Fruit fly (Drosophila melanogaster) whole organism, embryonic: ENCODE data around the gene CG33654.
A peak's percentile ranks its signal among the peaks of the same experiment; 100 is the strongest.

Experiments
- Asciz ChIP-seq: fragments of 200-800 bp; sonication (Bioruptor generic); optimal IDR thresholded peaks from 2 replicates; lab custom pipeline; 2017; ENCODE audit warnings: missing biosample characterization, mild to moderate bottlenecking, missing genetic modification characterization, missing genetic modification reagents
- Atf6 ChIP-seq: fragments of 200-800 bp; sonication (Bioruptor generic); IDR thresholded peaks from 2 replicates; pipeline ENCODE4 v1.3.6; 2022; ENCODE audit warnings: missing biosample characterization, missing genetic modification characterization
- CG10462 ChIP-seq: fragments of 200-800 bp; sonication (Bioruptor generic); optimal IDR thresholded peaks from 2 replicates; lab custom pipeline; 2016; ENCODE audit warnings: missing biosample characterization, missing genetic modification characterization
- CG10959 ChIP-seq: fragments of 200-800 bp; sonication (Bioruptor generic); IDR thresholded peaks from 2 replicates; pipeline ENCODE4 v1.3.6; 2022; ENCODE audit warnings: missing biosample characterization, missing genetic modification characterization
- CG11695 ChIP-seq: fragments of 200-800 bp; sonication (Bioruptor generic); IDR thresholded peaks from 3 replicates; pipeline ENCODE4 v1.3.6; 2022; ENCODE audit warnings: missing biosample characterization, missing genetic modification characterization
- CG11696 ChIP-seq: fragments of 200-800 bp; sonication (Bioruptor generic); IDR thresholded peaks from 2 replicates; pipeline ENCODE4 v1.3.6; 2022; ENCODE audit warnings: missing biosample characterization, missing genetic modification characterization
- CG12659 ChIP-seq: fragments of 200-800 bp; sonication (Bioruptor generic); optimal IDR thresholded peaks from 3 replicates; lab custom pipeline; 2017; ENCODE audit warnings: mild to moderate bottlenecking, missing biosample characterization, missing genetic modification reagents, missing genetic modification characterization
- CG17359 ChIP-seq: fragments of 200-800 bp; sonication (Bioruptor generic); optimal IDR thresholded peaks from 3 replicates; lab custom pipeline; 2018; ENCODE audit warnings: missing biosample characterization, mild to moderate bottlenecking, missing genetic modification characterization, moderate library complexity
- CG30020 ChIP-seq: fragments of 200-800 bp; optimal IDR thresholded peaks from 2 replicates; lab custom pipeline; 2019; ENCODE audit warnings: missing biosample characterization, mild to moderate bottlenecking, missing genetic modification characterization, moderate library complexity
- CG31388 ChIP-seq: fragments of 200-800 bp; sonication (Bioruptor generic); optimal IDR thresholded peaks from 2 replicates; lab custom pipeline; 2016; ENCODE audit warnings: missing biosample characterization, missing genetic modification characterization
- CG3995 ChIP-seq: fragments of 200-800 bp; sonication (Bioruptor generic); optimal IDR thresholded peaks from 3 replicates; lab custom pipeline; 2016; ENCODE audit warnings: missing biosample characterization, missing genetic modification characterization
- CG4424 ChIP-seq: fragments of 200-800 bp; sonication (Bioruptor generic); optimal IDR thresholded peaks from 3 replicates; lab custom pipeline; 2016; ENCODE audit warnings: missing biosample characterization, missing genetic modification characterization
- CG7271 ChIP-seq: fragments of 200-800 bp; sonication (Bioruptor generic); optimal IDR thresholded peaks from 2 replicates; lab custom pipeline; 2018; ENCODE audit warnings: missing biosample characterization, mild to moderate bottlenecking, missing genetic modification characterization, moderate library complexity
- D ChIP-seq, 2 experiments: fragments of 200-800 bp in 1 of 2; fragments of >200 bp in 1 of 2; sonication (Bioruptor generic) in 1 of 2; optimal IDR thresholded peaks; 2 replicates in 1 of 2; 3 replicates in 1 of 2; lab custom pipeline; 2017; ENCODE audit warnings: mild to moderate bottlenecking in 1 of 2, missing biosample characterization in 1 of 2, missing genetic modification characterization in 1 of 2, missing genetic modification reagents in 1 of 2
- D19B ChIP-seq: fragments of 200-800 bp; sonication (Bioruptor generic); optimal IDR thresholded peaks from 2 replicates; lab custom pipeline; 2017; ENCODE audit warnings: missing biosample characterization, mild to moderate bottlenecking, missing genetic modification characterization
- Dll ChIP-seq: fragments of 200-800 bp; sonication (Bioruptor generic); IDR thresholded peaks from 4 replicates; pipeline ENCODE4 v1.3.6; 2022; ENCODE audit warnings: missing biosample characterization, missing genetic modification characterization; ENCODE audit not compliant: partially characterized antibody
- Hey ChIP-seq: fragments of 200-800 bp; sonication (Bioruptor generic); optimal IDR thresholded peaks from 3 replicates; lab custom pipeline; 2018; ENCODE audit warnings: missing biosample characterization, mild to moderate bottlenecking, missing genetic modification characterization
- HmgZ ChIP-seq: fragments of 200-800 bp; sonication (Bioruptor generic); optimal IDR thresholded peaks from 2 replicates; lab custom pipeline; 2018; ENCODE audit warnings: missing biosample characterization, mild to moderate bottlenecking, missing genetic modification characterization
- MBD-R2 ChIP-seq: fragments of 200-800 bp; sonication (Bioruptor generic); IDR thresholded peaks from 2 replicates; pipeline ENCODE4 v1.3.6; 2022; ENCODE audit warnings: missing biosample characterization, missing genetic modification characterization
- Mes4 ChIP-seq: fragments of 200-800 bp; sonication (Bioruptor generic); optimal IDR thresholded peaks from 2 replicates; lab custom pipeline; 2016; ENCODE audit warnings: missing biosample characterization, missing genetic modification characterization
- Neu2 ChIP-seq: fragments of 200-800 bp; sonication (Bioruptor generic); optimal IDR thresholded peaks from 3 replicates; lab custom pipeline; 2016; ENCODE audit warnings: missing biosample characterization, missing genetic modification characterization, borderline replicate concordance
- Nf-YA ChIP-seq: fragments of 200-800 bp; sonication (Bioruptor generic); IDR thresholded peaks from 2 replicates; pipeline ENCODE4 v1.3.6; 2022; ENCODE audit warnings: missing biosample characterization, missing genetic modification characterization
- Spps ChIP-seq: fragments of 200-800 bp; sonication (Bioruptor generic); optimal IDR thresholded peaks from 2 replicates; lab custom pipeline; 2018; ENCODE audit warnings: missing biosample characterization, mild to moderate bottlenecking, missing genetic modification characterization
- Sry-β ChIP-seq: fragments of 200-800 bp; sonication (Bioruptor generic); optimal IDR thresholded peaks from 2 replicates; lab custom pipeline; 2018; ENCODE audit warnings: missing biosample characterization, mild to moderate bottlenecking, missing genetic modification characterization, moderate library complexity
- Ssrp ChIP-seq: fragments of 200-800 bp; sonication (Bioruptor generic); optimal IDR thresholded peaks from 2 replicates; lab custom pipeline; 2018; ENCODE audit warnings: missing biosample characterization, mild to moderate bottlenecking, missing genetic modification characterization, moderate library complexity
- Vsx1 ChIP-seq: fragments of 200-800 bp; sonication (Bioruptor generic); optimal IDR thresholded peaks from 2 replicates; lab custom pipeline; 2017; ENCODE audit warnings: missing biosample characterization, mild to moderate bottlenecking, missing genetic modification characterization, missing genetic modification reagents
- aop ChIP-seq: fragments of 200-800 bp; sonication (Bioruptor generic); IDR thresholded peaks from 2 replicates; pipeline ENCODE4 v1.3.6; 2022; ENCODE audit warnings: missing biosample characterization, missing genetic modification characterization
- cg ChIP-seq: fragments of 200-800 bp; sonication (Bioruptor generic); optimal IDR thresholded peaks from 3 replicates; lab custom pipeline; 2019; ENCODE audit warnings: missing biosample characterization, mild to moderate bottlenecking, missing genetic modification characterization, moderate library complexity
- chn ChIP-seq: fragments of 200-800 bp; sonication (Bioruptor generic); optimal IDR thresholded peaks from 2 replicates; lab custom pipeline; 2016; ENCODE audit warnings: missing biosample characterization, missing genetic modification characterization
- ci ChIP-seq: fragments of 200-800 bp; sonication (Bioruptor generic); IDR thresholded peaks from 3 replicates; pipeline ENCODE4 v1.3.6; 2022; ENCODE audit warnings: missing biosample characterization, missing genetic modification characterization
- cwo ChIP-seq: fragments of 200-800 bp; sonication (Bioruptor generic); optimal IDR thresholded peaks from 3 replicates; lab custom pipeline; 2017; ENCODE audit warnings: missing biosample characterization, missing genetic modification characterization, mild to moderate bottlenecking, moderate library complexity, missing genetic modification reagents
- da ChIP-seq: fragments of 200-800 bp; sonication (Bioruptor generic); optimal IDR thresholded peaks from 2 replicates; lab custom pipeline; 2016; ENCODE audit warnings: missing biosample characterization, missing genetic modification characterization
- danr ChIP-seq: fragments of 200-800 bp; sonication (Bioruptor generic); IDR thresholded peaks from 2 replicates; pipeline ENCODE4 v1.3.6; 2022; ENCODE audit warnings: missing biosample characterization, missing genetic modification characterization
- dpn ChIP-seq, 2 experiments: fragments of 200-800 bp; sonication (Bioruptor generic); optimal IDR thresholded peaks; 3 replicates each; lab custom pipeline; 2016; ENCODE audit warnings: missing biosample characterization in 2 of 2, missing genetic modification characterization in 2 of 2
- emc ChIP-seq: fragments of 200-800 bp; sonication (Bioruptor generic); optimal IDR thresholded peaks from 2 replicates; lab custom pipeline; 2016; ENCODE audit warnings: missing biosample characterization, missing genetic modification characterization
- fd102C ChIP-seq: fragments of 200-800 bp; sonication (Bioruptor generic); optimal IDR thresholded peaks from 2 replicates; lab custom pipeline; 2018; ENCODE audit warnings: missing biosample characterization, mild to moderate bottlenecking, missing genetic modification characterization, moderate library complexity
- fd3F ChIP-seq: fragments of 200-800 bp; sonication (Bioruptor generic); optimal IDR thresholded peaks from 2 replicates; lab custom pipeline; 2018; ENCODE audit warnings: missing biosample characterization, mild to moderate bottlenecking, missing genetic modification characterization, moderate library complexity
- fru ChIP-seq: fragments of >200 bp; optimal IDR thresholded peaks from 2 replicates; lab custom pipeline; 2017
- h ChIP-seq: fragments of >200 bp; optimal IDR thresholded peaks from 2 replicates; lab custom pipeline; 2017
- hb ChIP-seq: fragments of 200-800 bp; sonication (Bioruptor generic); IDR thresholded peaks from 3 replicates; pipeline ENCODE4 v1.3.6; 2022; ENCODE audit warnings: missing biosample characterization, missing genetic modification characterization; ENCODE audit not compliant: partially characterized antibody
- hbn ChIP-seq: fragments of 200-800 bp; sonication (Bioruptor generic); IDR thresholded peaks from 2 replicates; pipeline ENCODE4 v1.3.6; 2022; ENCODE audit warnings: missing biosample characterization, missing genetic modification characterization; ENCODE audit not compliant: partially characterized antibody
- insv ChIP-seq, 2 experiments: fragments of 200-800 bp; sonication (Bioruptor generic); optimal IDR thresholded peaks; 3 replicates each; lab custom pipeline; 2016 to 2018; ENCODE audit warnings: missing biosample characterization in 2 of 2, missing genetic modification characterization in 2 of 2
- knrl ChIP-seq: fragments of 200-800 bp; sonication (Bioruptor generic); IDR thresholded peaks from 3 replicates; pipeline ENCODE4 v1.3.6; 2022; ENCODE audit warnings: missing biosample characterization, missing genetic modification characterization; ENCODE audit not compliant: partially characterized antibody
- lov ChIP-seq, 2 experiments: fragments of 200-800 bp in 1 of 2; fragments of >200 bp in 1 of 2; sonication (Bioruptor generic) in 1 of 2; IDR thresholded peaks in 1 of 2; optimal IDR thresholded peaks in 1 of 2; 2 replicates in 1 of 2; 3 replicates in 1 of 2; pipeline versions ENCODE4 v1.3.6 to Lab custom; 2017 to 2022; ENCODE audit warnings: missing biosample characterization in 1 of 2, missing genetic modification characterization in 1 of 2
- odd ChIP-seq: fragments of 200-800 bp; sonication (Bioruptor generic); optimal IDR thresholded peaks from 2 replicates; lab custom pipeline; 2017; ENCODE audit warnings: missing biosample characterization, mild to moderate bottlenecking, missing genetic modification characterization
- row ChIP-seq: fragments of 200-800 bp; sonication (Bioruptor generic); IDR thresholded peaks from 3 replicates; pipeline ENCODE4 v1.3.6; 2022; ENCODE audit warnings: missing biosample characterization, missing genetic modification characterization
- seq ChIP-seq: fragments of 200-800 bp; sonication (Bioruptor generic); IDR thresholded peaks from 2 replicates; pipeline ENCODE4 v1.3.6; 2022; ENCODE audit warnings: missing biosample characterization, missing genetic modification characterization
- slbo ChIP-seq: fragments of 200-800 bp; sonication (Bioruptor generic); IDR thresholded peaks from 2 replicates; pipeline ENCODE4 v1.3.6; 2022; ENCODE audit warnings: missing biosample characterization, missing genetic modification characterization
- tup ChIP-seq: fragments of 200-800 bp; sonication (Bioruptor generic); optimal IDR thresholded peaks from 2 replicates; lab custom pipeline; 2016; ENCODE audit warnings: missing biosample characterization, mild to moderate bottlenecking, missing genetic modification characterization, moderate library complexity
- wor ChIP-seq: fragments of 200-800 bp; sonication (Bioruptor generic); IDR thresholded peaks from 2 replicates; pipeline ENCODE4 v1.3.6; 2022; ENCODE audit warnings: missing biosample characterization, missing genetic modification characterization

The CG33654 gene

dm6 chr3R:9551013-9551658 is 31.9 kb downstream of the CG33654 start (continued):
- TF ChIP-seq CG12659 (GFP tag; lab: Kevin White, UChicago) (peak; percentile 43), Asciz (peak; percentile 50), danr (no peak), Spps (tag; lab: Kevin White, UChicago) (no peak), Mes4 (GFP tag; lab: Kevin White, UChicago) (no peak), MBD-R2 (GFP tag; lab: Robert Waterston, UW) (no peak), HmgZ (tag; lab: Kevin White, UChicago) (peak; percentile 79), Hey (tag; lab: Kevin White, UChicago) (peak; percentile 29), Ssrp (no peak), da (no peak), CG31388 (GFP tag; lab: Kevin White, UChicago) (no peak), CG11696 (no peak), CG7271 (tag; lab: Kevin White, UChicago) (no peak), slbo (no peak), lov (optimal IDR thresholded peaks at IDR 0.05; lab: Kevin White, UChicago) (peak; percentile 36), lov (GFP tag; IDR thresholded peaks at IDR 0.05; lab: Robert Waterston, UW) (no peak), CG4424 (GFP tag; lab: Kevin White, UChicago) (no peak), cwo (GFP tag; lab: Kevin White, UChicago) (peak; percentile 13), CG10959 (GFP tag; lab: Robert Waterston, UW) (no peak), D (optimal IDR thresholded peaks at IDR 0.05; lab: Kevin White, UChicago) (peak; percentile 59), D (GFP tag; optimal IDR thresholded peaks at IDR 0.05; lab: Kevin White, UChicago) (peak; percentile 8), CG3995 (GFP tag; lab: Kevin White, UChicago) (peak; percentile 5), CG11695 (GFP tag; lab: Robert Waterston, UW) (no peak), Dll (no peak), chn (GFP tag; lab: Kevin White, UChicago) (peak; percentile 76), ci (GFP tag; lab: Robert Waterston, UW) (no peak), row (no peak), hb (GFP tag; lab: Robert Waterston, UW) (no peak), wor (GFP tag; lab: Robert Waterston, UW) (no peak), D19B (GFP tag; lab: Kevin White, UChicago) (no peak), tup (GFP tag; lab: Kevin White, UChicago) (no peak), aop (GFP tag; lab: Robert Waterston, UW) (no peak), CG10462 (GFP tag; lab: Kevin White, UChicago) (no peak), seq (GFP tag; lab: Robert Waterston, UW) (no peak), CG17359 (tag; lab: Kevin White, UChicago) (peak; percentile 41), fd102C (no peak), fru (lab: Kevin White, UChicago) (no peak), fd3F (GFP tag; lab: Kevin White, UChicago) (no peak), odd (GFP tag; lab: Kevin White, UChicago) (peak; percentile 68), hbn (GFP tag; lab: Robert Waterston, UW) (no peak), knrl (GFP tag; lab: Robert Waterston, UW) (no peak), Vsx1 (GFP tag; lab: Kevin White, UChicago) (peak; percentile 24), h (lab: Kevin White, UChicago) (no peak), Nf-YA (GFP tag; lab: Robert Waterston, UW) (no peak), Neu2 (GFP tag; lab: Kevin White, UChicago) (no peak), Atf6 (GFP tag; lab: Robert Waterston, UW) (no peak), Sry-β (GFP tag; lab: Kevin White, UChicago) (peak; percentile 22), insv (GFP tag; optimal IDR thresholded peaks at IDR 0.05; lab: Kevin White, UChicago) (peak in 1 of 2 experiments; percentile 12), cg (peak; percentile 97), CG30020 (tag; lab: Kevin White, UChicago) (no peak), dpn (GFP tag; optimal IDR thresholded peaks at IDR 0.05; lab: Kevin White, UChicago) (peak; percentile 5 to 12), emc (GFP tag; lab: Kevin White, UChicago) (no peak)
